Worm (Caenorhabditis elegans) whole organism, young adult: ENCODE measurements around the gene F14H3.4.
A peak's percentile ranks its signal among the peaks of the same experiment; 100 is the strongest.

Experiments used
- B0019.2 ChIP-seq: fragments of 200-800 bp; sonication (Bioruptor generic); conservative IDR thresholded peaks from 2 replicates; pipeline ENCODE4 v1.3.6; 2022; ENCODE audit warnings: missing genetic modification reagents, missing genetic modification characterization, missing compliant biosample characterization
- C17E4.6 ChIP-seq: fragments of 200-800 bp; sonication (Bioruptor generic); IDR thresholded peaks from 2 replicates; pipeline ENCODE4 v1.3.6; 2022; ENCODE audit warnings: missing genetic modification reagents, missing genetic modification characterization, missing compliant biosample characterization
- D2030.7 ChIP-seq: fragments of 200-800 bp; sonication (Bioruptor generic); IDR thresholded peaks from 2 replicates; pipeline ENCODE4 v1.3.6; 2022; ENCODE audit warnings: missing genetic modification reagents, missing genetic modification characterization, missing compliant biosample characterization
- F37B4.10 ChIP-seq: fragments of 200-800 bp; sonication (Bioruptor generic); IDR thresholded peaks from 2 replicates; pipeline ENCODE4 v1.3.6; 2022; ENCODE audit warnings: missing genetic modification characterization, missing compliant biosample characterization
- F52B5.7 ChIP-seq: sonication (generic microtip); optimal IDR thresholded peaks from 2 replicates; lab custom pipeline; 2016; ENCODE audit warnings: mild to moderate bottlenecking, missing genetic modification characterization, missing compliant biosample characterization
- Y67H2A.10 ChIP-seq: fragments of 200-800 bp; sonication (Bioruptor generic); conservative IDR thresholded peaks from 2 replicates; pipeline ENCODE4 v1.3.6; 2022; ENCODE audit warnings: missing genetic modification reagents, missing genetic modification characterization, missing compliant biosample characterization
- Y95B8A.8 ChIP-seq: fragments of 200-800 bp; sonication (Bioruptor generic); IDR thresholded peaks from 2 replicates; pipeline ENCODE4 v1.3.6; 2022; ENCODE audit warnings: missing genetic modification reagents, missing genetic modification characterization, missing compliant biosample characterization
- ZK185.1 ChIP-seq: sonication (generic microtip); optimal IDR thresholded peaks from 2 replicates; lab custom pipeline; 2016; ENCODE audit warnings: mild to moderate bottlenecking, missing genetic modification characterization, missing compliant biosample characterization; ENCODE audit not compliant: poor library complexity, severe bottlenecking
- aptf-3 ChIP-seq: fragments of 200-800 bp; sonication (Bioruptor generic); IDR thresholded peaks from 2 replicates; pipeline ENCODE4 v1.3.6; 2022; ENCODE audit warnings: missing genetic modification characterization, missing compliant biosample characterization
- attf-3 ChIP-seq: fragments of 200-800 bp; sonication (Bioruptor generic); conservative IDR thresholded peaks from 2 replicates; pipeline ENCODE4 v1.3.6; 2022; ENCODE audit warnings: missing genetic modification reagents, missing genetic modification characterization, missing compliant biosample characterization
- bed-2 ChIP-seq: fragments of 200-800 bp; sonication (Bioruptor generic); IDR thresholded peaks from 2 replicates; pipeline ENCODE4 v1.3.6; 2022; ENCODE audit warnings: missing genetic modification reagents, missing genetic modification characterization, missing compliant biosample characterization
- ceh-27 ChIP-seq: fragments of 200-800 bp; sonication (Bioruptor generic); optimal IDR thresholded peaks from 2 replicates; lab custom pipeline; 2018; ENCODE audit warnings: mild to moderate bottlenecking, missing genetic modification characterization, moderate library complexity, missing compliant biosample characterization
- ceh-91 ChIP-seq: fragments of 200-800 bp; sonication (Bioruptor generic); IDR thresholded peaks from 2 replicates; pipeline ENCODE4 v1.3.6; 2022; ENCODE audit warnings: missing genetic modification reagents, missing genetic modification characterization, missing compliant biosample characterization
- chd-7 ChIP-seq: sonication (generic microtip); optimal IDR thresholded peaks from 2 replicates; lab custom pipeline; 2016; ENCODE audit warnings: mild to moderate bottlenecking, missing genetic modification characterization, moderate library complexity, missing compliant biosample characterization
- die-1 ChIP-seq: sonication (generic microtip); optimal IDR thresholded peaks from 2 replicates; lab custom pipeline; 2016; ENCODE audit warnings: missing genotype, mild to moderate bottlenecking, missing genetic modification characterization, missing compliant biosample characterization
- dox-1 ChIP-seq: fragments of 200-800 bp; sonication (Bioruptor generic); IDR thresholded peaks from 2 replicates; pipeline ENCODE4 v1.3.6; 2022; ENCODE audit warnings: missing genetic modification reagents, missing genetic modification characterization, missing compliant biosample characterization
- egl-44 ChIP-seq: fragments of 200-800 bp; sonication (Bioruptor generic); IDR thresholded peaks from 2 replicates; pipeline ENCODE4 v1.3.6; 2022; ENCODE audit warnings: missing genetic modification reagents, missing genetic modification characterization, missing compliant biosample characterization
- egrh-3 ChIP-seq: fragments of 200-800 bp; sonication (Bioruptor generic); IDR thresholded peaks from 2 replicates; pipeline ENCODE4 v1.3.6; 2022; ENCODE audit warnings: missing genetic modification reagents, missing genetic modification characterization, missing compliant biosample characterization
- gei-17 ChIP-seq: fragments of 200-800 bp; sonication (Bioruptor generic); optimal IDR thresholded peaks from 2 replicates; lab custom pipeline; 2018; ENCODE audit warnings: mild to moderate bottlenecking, missing genetic modification characterization, missing compliant biosample characterization
- hmg-1.2 ChIP-seq: fragments of 200-800 bp; sonication (Bioruptor generic); IDR thresholded peaks from 2 replicates; pipeline ENCODE4 v1.3.6; 2022; ENCODE audit warnings: missing genetic modification reagents, missing genetic modification characterization, missing compliant biosample characterization
- lin-40 ChIP-seq: sonication (generic microtip); optimal IDR thresholded peaks from 2 replicates; lab custom pipeline; 2016; ENCODE audit warnings: missing genetic modification characterization, mild to moderate bottlenecking, missing compliant biosample characterization, missing genotype, missing genetic modification reagents
- madf-10 ChIP-seq: sonication (generic microtip); optimal IDR thresholded peaks from 2 replicates; lab custom pipeline; 2016; ENCODE audit warnings: mild to moderate bottlenecking, missing genetic modification characterization, missing compliant biosample characterization
- mel-28 ChIP-seq: sonication (generic microtip); optimal IDR thresholded peaks from 2 replicates; lab custom pipeline; 2016; ENCODE audit warnings: borderline replicate concordance, mild to moderate bottlenecking, missing genetic modification characterization, missing compliant biosample characterization
- mes-4 ChIP-seq: sonication (generic microtip); optimal IDR thresholded peaks from 2 replicates; lab custom pipeline; 2016; ENCODE audit warnings: missing genotype, missing genetic modification characterization, missing compliant biosample characterization
- nfya-1 ChIP-seq: sonication (generic microtip); optimal IDR thresholded peaks from 2 replicates; lab custom pipeline; 2017; ENCODE audit warnings: antibody characterized with exemption, missing compliant biosample characterization, missing genetic modification characterization, borderline replicate concordance; ENCODE audit not compliant: insufficient read depth
- nfya-2 ChIP-seq: fragments of 200-800 bp; sonication (Bioruptor generic); IDR thresholded peaks from 2 replicates; pipeline ENCODE4 v1.3.6; 2022; ENCODE audit warnings: missing genetic modification reagents, missing genetic modification characterization, missing compliant biosample characterization
- nfyb-1 ChIP-seq: fragments of 200-800 bp; sonication (Bioruptor generic); IDR thresholded peaks from 2 replicates; pipeline ENCODE4 v1.3.6; 2022; ENCODE audit warnings: missing genetic modification reagents, missing genetic modification characterization, missing compliant biosample characterization
- nhr-179 ChIP-seq: sonication (generic microtip); optimal IDR thresholded peaks from 2 replicates; lab custom pipeline; 2016; ENCODE audit warnings: mild to moderate bottlenecking, missing genetic modification characterization, missing compliant biosample characterization
- pbrm-1 ChIP-seq: fragments of 200-800 bp; sonication (Bioruptor generic); IDR thresholded peaks from 2 replicates; pipeline ENCODE4 v1.3.6; 2022; ENCODE audit warnings: missing genetic modification reagents, missing genetic modification characterization, missing compliant biosample characterization
- sea-2 ChIP-seq: fragments of 200-800 bp; sonication (Bioruptor generic); IDR thresholded peaks from 2 replicates; pipeline ENCODE4 v1.3.6; 2022; ENCODE audit warnings: missing genetic modification characterization, missing compliant biosample characterization
- snpc-3.4 ChIP-seq: sonication (generic microtip); optimal IDR thresholded peaks from 2 replicates; lab custom pipeline; 2017; ENCODE audit warnings: missing genetic modification characterization, mild to moderate bottlenecking, missing compliant biosample characterization, antibody characterized with exemption, moderate library complexity, missing genotype, missing genetic modification reagents
- somi-1 ChIP-seq: fragments of 200-800 bp; sonication (Bioruptor generic); optimal IDR thresholded peaks from 2 replicates; lab custom pipeline; 2018; ENCODE audit warnings: mild to moderate bottlenecking, missing genetic modification characterization, missing compliant biosample characterization
- sptf-2 ChIP-seq: fragments of 200-800 bp; sonication (Bioruptor generic); optimal IDR thresholded peaks from 2 replicates; lab custom pipeline; 2018; ENCODE audit warnings: mild to moderate bottlenecking, missing genetic modification characterization, missing compliant biosample characterization
- unc-130 ChIP-seq: sonication (generic microtip); optimal IDR thresholded peaks from 2 replicates; lab custom pipeline; 2016; ENCODE audit warnings: missing genetic modification reagents, missing genetic modification characterization, missing compliant biosample characterization
- ztf-22 ChIP-seq: fragments of 200-800 bp; sonication (Bioruptor generic); optimal IDR thresholded peaks from 2 replicates; lab custom pipeline; 2018; ENCODE audit warnings: mild to moderate bottlenecking, missing genetic modification characterization, moderate library complexity, missing compliant biosample characterization
- ztf-26 ChIP-seq: sonication (generic microtip); optimal IDR thresholded peaks from 2 replicates; lab custom pipeline; 2017; ENCODE audit warnings: missing genetic modification characterization, missing compliant biosample characterization

F14H3.4 gene

ce11 chrV:16053373-16053772 is 1.5 kb downstream of the F14H3.4 start, which contains the start of gene F14H3.3:
F14H3.3 (minus strand) TSS chrV:16053473.
- TF ChIP-seq mel-28 (no peak), nfya-1 (tag; lab: Kevin White, UChicago) (no peak), ceh-91 (GFP tag; lab: Robert Waterston, UW) (no peak), ztf-22 (GFP tag; lab: Kevin White, UChicago) (no peak), egrh-3 (no peak), hmg-1.2 (GFP tag; lab: Robert Waterston, UW) (no peak), nhr-179 (tag; lab: Kevin White, UChicago) (no peak), F37B4.10 (GFP tag; lab: Robert Waterston, UW) (no peak), Y67H2A.10 (GFP tag; lab: Robert Waterston, UW) (no peak), pbrm-1 (GFP tag; lab: Robert Waterston, UW) (no peak), C17E4.6 (GFP tag; lab: Robert Waterston, UW) (no peak), dox-1 (GFP tag; lab: Robert Waterston, UW) (no peak), ZK185.1 (tag; lab: Kevin White, UChicago) (no peak), bed-2 (no peak), ztf-26 (tag; lab: Kevin White, UChicago) (no peak), egl-44 (GFP tag; lab: Robert Waterston, UW) (no peak), sptf-2 (no peak)

ce11 chrV:16049177-16049576 is 5.7 kb downstream of the F14H3.4 start, which contains the start of gene best-12:
best-12 (plus strand) TSS chrV:16049477.
- no peak for TF ChIP-seq sea-2 (GFP tag; lab: Robert Waterston, UW)
- no peak for TF ChIP-seq nfyb-1 (GFP tag; lab: Robert Waterston, UW)
- TF ChIP-seq nfya-2 (GFP tag; lab: Robert Waterston, UW), result no peak
- TF ChIP-seq snpc-3.4, result no peak
- no peak for TF ChIP-seq D2030.7 (GFP tag; lab: Robert Waterston, UW)
- no peak for TF ChIP-seq gei-17 (GFP tag; lab: Kevin White, UChicago)
- TF ChIP-seq F52B5.7 (tag; lab: Kevin White, UChicago), result no peak
- no peak for TF ChIP-seq mes-4 (tag; lab: Kevin White, UChicago)
- TF ChIP-seq chd-7, result no peak
- TF ChIP-seq madf-10 (tag; lab: Kevin White, UChicago), result no peak
- TF ChIP-seq lin-40, result no peak
- no peak for TF ChIP-seq attf-3 (GFP tag; lab: Robert Waterston, UW)

ce11 chrV:16047508-16047907 is 7.4 kb downstream of the F14H3.4 start, which contains the start of gene str-198:
str-198 (plus strand) TSS chrV:16047808.
- TF ChIP-seq snpc-3.4, result no peak
- TF ChIP-seq aptf-3 (GFP tag; lab: Robert Waterston, UW), result no peak
- TF ChIP-seq somi-1 (GFP tag; lab: Kevin White, UChicago), result no peak
- TF ChIP-seq B0019.2 (GFP tag; lab: Robert Waterston, UW), result no peak
- TF ChIP-seq Y95B8A.8 (GFP tag; lab: Robert Waterston, UW), result no peak
- no peak for TF ChIP-seq ceh-27 (GFP tag; lab: Kevin White, UChicago)

ce11 chrV:16047052-16047451 is 7.8 kb downstream of the F14H3.4 start:
- TF ChIP-seq unc-130 (GFP tag; lab: Kevin White, UChicago), result no peak
- peak; percentile 77; the same call in 1 of the 2 replicates for TF ChIP-seq egrh-3
- TF ChIP-seq die-1, result no peak
